Worm (Caenorhabditis elegans) whole organism, young adult: Measurements from ENCODE around the gene let-418.
"Not testable (repeated sequence)": the region's sequence is repeated elsewhere in the genome, so short reads cannot be mapped to it uniquely, and the experiment has no call there.

Experiments
- B0019.2 ChIP-seq: fragments of 200-800 bp; sonication (Bioruptor generic); conservative IDR thresholded peaks from 2 replicates; pipeline ENCODE4 v1.3.6; 2022; ENCODE audit warnings: missing genetic modification reagents, missing genetic modification characterization, missing compliant biosample characterization
- C17E4.6 ChIP-seq: fragments of 200-800 bp; sonication (Bioruptor generic); IDR thresholded peaks from 2 replicates; pipeline ENCODE4 v1.3.6; 2022; ENCODE audit warnings: missing genetic modification reagents, missing genetic modification characterization, missing compliant biosample characterization
- F49E8.2 ChIP-seq: sonication (generic microtip); optimal IDR thresholded peaks from 3 replicates; lab custom pipeline; 2017; ENCODE audit warnings: missing genetic modification characterization, mild to moderate bottlenecking, missing compliant biosample characterization, antibody characterized with exemption, moderate library complexity; ENCODE audit not compliant: insufficient read depth
- K11D2.4 ChIP-seq: fragments of 200-800 bp; sonication (Bioruptor generic); IDR thresholded peaks from 2 replicates; pipeline ENCODE4 v1.3.6; 2022; ENCODE audit warnings: missing genetic modification reagents, missing genetic modification characterization, missing compliant biosample characterization
- Y53F4B.3 ChIP-seq: fragments of 200-800 bp; sonication (Bioruptor generic); IDR thresholded peaks from 2 replicates; pipeline ENCODE4 v1.3.6; 2022; ENCODE audit warnings: missing genetic modification reagents, missing genetic modification characterization, missing compliant biosample characterization
- Y53G8AR.9 ChIP-seq: fragments of 200-800 bp; sonication (Bioruptor generic); conservative IDR thresholded peaks from 2 replicates; pipeline ENCODE4 v1.3.6; 2022; ENCODE audit warnings: missing genetic modification reagents, missing genetic modification characterization, missing compliant biosample characterization
- Y79H2A.3 ChIP-seq: fragments of 200-800 bp; sonication (Bioruptor generic); conservative IDR thresholded peaks from 2 replicates; pipeline ENCODE4 v1.3.6; 2022; ENCODE audit warnings: missing genetic modification reagents, missing genetic modification characterization, missing compliant biosample characterization
- Y95B8A.8 ChIP-seq: fragments of 200-800 bp; sonication (Bioruptor generic); IDR thresholded peaks from 2 replicates; pipeline ENCODE4 v1.3.6; 2022; ENCODE audit warnings: missing genetic modification reagents, missing genetic modification characterization, missing compliant biosample characterization
- aptf-2 ChIP-seq: fragments of 200-800 bp; sonication (Bioruptor generic); conservative IDR thresholded peaks from 2 replicates; pipeline ENCODE4 v1.3.6; 2022; ENCODE audit warnings: missing genetic modification reagents, missing genetic modification characterization, missing compliant biosample characterization
- aptf-3 ChIP-seq: fragments of 200-800 bp; sonication (Bioruptor generic); IDR thresholded peaks from 2 replicates; pipeline ENCODE4 v1.3.6; 2022; ENCODE audit warnings: missing genetic modification characterization, missing compliant biosample characterization
- attf-5 ChIP-seq: fragments of 200-800 bp; sonication (Bioruptor generic); optimal IDR thresholded peaks from 2 replicates; lab custom pipeline; 2018; ENCODE audit warnings: mild to moderate bottlenecking, missing genetic modification characterization, missing compliant biosample characterization
- attf-6 ChIP-seq: fragments of 200-800 bp; sonication (Bioruptor generic); IDR thresholded peaks from 2 replicates; pipeline ENCODE4 v1.3.6; 2022; ENCODE audit warnings: missing genetic modification reagents, missing genetic modification characterization, missing compliant biosample characterization
- bed-2 ChIP-seq: fragments of 200-800 bp; sonication (Bioruptor generic); IDR thresholded peaks from 2 replicates; pipeline ENCODE4 v1.3.6; 2022; ENCODE audit warnings: missing genetic modification reagents, missing genetic modification characterization, missing compliant biosample characterization
- cebp-1 ChIP-seq, 2 experiments: fragments of 200-800 bp in 1 of 2; sonication (Bioruptor generic) in 1 of 2; sonication (generic microtip) in 1 of 2; IDR thresholded peaks in 1 of 2; optimal IDR thresholded peaks in 1 of 2; 2 replicates each; pipeline versions ENCODE4 v1.3.6 to Lab custom; 2017 to 2022; ENCODE audit warnings: missing compliant biosample characterization in 2 of 2, missing genetic modification characterization in 2 of 2, mild to moderate bottlenecking in 1 of 2, missing genetic modification reagents in 1 of 2, moderate library complexity in 1 of 2
- cebp-2 ChIP-seq: fragments of 200-800 bp; sonication (Bioruptor generic); IDR thresholded peaks from 2 replicates; pipeline ENCODE4 v1.3.6; 2022; ENCODE audit warnings: missing genetic modification characterization, missing compliant biosample characterization
- ceh-100 ChIP-seq: fragments of 200-800 bp; sonication (Bioruptor generic); IDR thresholded peaks from 2 replicates; pipeline ENCODE4 v1.3.6; 2022; ENCODE audit warnings: missing genetic modification reagents, missing genetic modification characterization, missing compliant biosample characterization
- ceh-91 ChIP-seq: fragments of 200-800 bp; sonication (Bioruptor generic); IDR thresholded peaks from 2 replicates; pipeline ENCODE4 v1.3.6; 2022; ENCODE audit warnings: missing genetic modification reagents, missing genetic modification characterization, missing compliant biosample characterization
- dox-1 ChIP-seq: fragments of 200-800 bp; sonication (Bioruptor generic); IDR thresholded peaks from 2 replicates; pipeline ENCODE4 v1.3.6; 2022; ENCODE audit warnings: missing genetic modification reagents, missing genetic modification characterization, missing compliant biosample characterization
- dpl-1 ChIP-seq: fragments of 150-350 bp; optimal IDR thresholded peaks from 2 replicates; lab custom pipeline; 2014; ENCODE audit warnings: missing biosample characterization, missing genetic modification reagents, missing genetic modification characterization
- efl-1 ChIP-seq: fragments of 150-350 bp; optimal IDR thresholded peaks from 2 replicates; lab custom pipeline; 2014; ENCODE audit warnings: missing biosample characterization, missing genetic modification reagents, missing genetic modification characterization
- egl-18 ChIP-seq: fragments of 200-800 bp; sonication (Bioruptor generic); IDR thresholded peaks from 2 replicates; pipeline ENCODE4 v1.3.6; 2022; ENCODE audit warnings: missing genetic modification reagents, missing genetic modification characterization, missing compliant biosample characterization
- egl-44 ChIP-seq: fragments of 200-800 bp; sonication (Bioruptor generic); IDR thresholded peaks from 2 replicates; pipeline ENCODE4 v1.3.6; 2022; ENCODE audit warnings: missing genetic modification reagents, missing genetic modification characterization, missing compliant biosample characterization
- hmg-1.2 ChIP-seq: fragments of 200-800 bp; sonication (Bioruptor generic); IDR thresholded peaks from 2 replicates; pipeline ENCODE4 v1.3.6; 2022; ENCODE audit warnings: missing genetic modification reagents, missing genetic modification characterization, missing compliant biosample characterization
- hrde-1 ChIP-seq: sonication (generic microtip); optimal IDR thresholded peaks from 2 replicates; lab custom pipeline; 2016; ENCODE audit warnings: missing genetic modification characterization, mild to moderate bottlenecking, missing compliant biosample characterization, moderate library complexity, missing genotype, missing genetic modification reagents, borderline replicate concordance
- hsf-1 ChIP-seq: fragments of 200-800 bp; sonication (Bioruptor generic); IDR thresholded peaks from 2 replicates; pipeline ENCODE4 v1.3.6; 2022; ENCODE audit warnings: missing genetic modification reagents, missing genetic modification characterization, missing compliant biosample characterization
- lin-26 ChIP-seq: fragments of 200-800 bp; sonication (Bioruptor generic); IDR thresholded peaks from 2 replicates; pipeline ENCODE4 v1.3.6; 2022; ENCODE audit warnings: missing genetic modification reagents, missing genetic modification characterization, missing compliant biosample characterization
- lin-40 ChIP-seq: sonication (generic microtip); optimal IDR thresholded peaks from 2 replicates; lab custom pipeline; 2016; ENCODE audit warnings: missing genetic modification characterization, mild to moderate bottlenecking, missing compliant biosample characterization, missing genotype, missing genetic modification reagents
- lin-54 ChIP-seq: fragments of 200-800 bp; sonication (Bioruptor generic); optimal IDR thresholded peaks from 2 replicates; lab custom pipeline; 2018; ENCODE audit warnings: mild to moderate bottlenecking, missing genetic modification characterization, missing compliant biosample characterization
- lir-1 ChIP-seq: fragments of 200-800 bp; sonication (Bioruptor generic); conservative IDR thresholded peaks from 2 replicates; pipeline ENCODE4 v1.3.6; 2022; ENCODE audit warnings: missing genetic modification reagents, missing genetic modification characterization, missing compliant biosample characterization
- lsl-1 ChIP-seq: fragments of 200-800 bp; sonication (Bioruptor generic); optimal IDR thresholded peaks from 2 replicates; lab custom pipeline; 2018; ENCODE audit warnings: mild to moderate bottlenecking, missing genetic modification characterization, moderate library complexity, missing compliant biosample characterization
- madf-8 ChIP-seq: fragments of 200-800 bp; sonication (Bioruptor generic); conservative IDR thresholded peaks from 2 replicates; pipeline ENCODE4 v1.3.6; 2022; ENCODE audit warnings: missing genetic modification reagents, missing genetic modification characterization, missing compliant biosample characterization
- mcd-1 ChIP-seq: fragments of 200-800 bp; sonication (Bioruptor generic); IDR thresholded peaks from 2 replicates; pipeline ENCODE4 v1.3.6; 2022; ENCODE audit warnings: missing genetic modification reagents, missing genetic modification characterization, missing compliant biosample characterization
- nhr-120 ChIP-seq: fragments of 200-800 bp; sonication (Bioruptor generic); IDR thresholded peaks from 2 replicates; pipeline ENCODE4 v1.3.6; 2022; ENCODE audit warnings: missing genetic modification characterization, missing compliant biosample characterization
- nhr-179 ChIP-seq: sonication (generic microtip); optimal IDR thresholded peaks from 2 replicates; lab custom pipeline; 2016; ENCODE audit warnings: mild to moderate bottlenecking, missing genetic modification characterization, missing compliant biosample characterization
- nhr-80 ChIP-seq: sonication (generic microtip); optimal IDR thresholded peaks from 2 replicates; lab custom pipeline; 2016; ENCODE audit warnings: missing genetic modification characterization, missing compliant biosample characterization
- pbrm-1 ChIP-seq: fragments of 200-800 bp; sonication (Bioruptor generic); IDR thresholded peaks from 2 replicates; pipeline ENCODE4 v1.3.6; 2022; ENCODE audit warnings: missing genetic modification reagents, missing genetic modification characterization, missing compliant biosample characterization
- rcor-1 ChIP-seq: fragments of 200-800 bp; sonication (Bioruptor generic); IDR thresholded peaks from 2 replicates; pipeline ENCODE4 v1.3.6; 2022; ENCODE audit warnings: missing genetic modification reagents, missing genetic modification characterization, missing compliant biosample characterization
- sea-2 ChIP-seq: fragments of 200-800 bp; sonication (Bioruptor generic); IDR thresholded peaks from 2 replicates; pipeline ENCODE4 v1.3.6; 2022; ENCODE audit warnings: missing genetic modification characterization, missing compliant biosample characterization
- snpc-3.4 ChIP-seq: sonication (generic microtip); optimal IDR thresholded peaks from 2 replicates; lab custom pipeline; 2017; ENCODE audit warnings: missing genetic modification characterization, mild to moderate bottlenecking, missing compliant biosample characterization, antibody characterized with exemption, moderate library complexity, missing genotype, missing genetic modification reagents
- snpc-4 ChIP-seq, 5 experiments: fragments of 150-350 bp in 1 of 5; sonication (generic microtip) in 4 of 5; optimal IDR thresholded peaks; 2 replicates each; lab custom pipeline; 2014 to 2018; ENCODE audit warnings: missing genetic modification characterization in 5 of 5, missing biosample characterization in 3 of 5, antibody characterized with exemption in 2 of 5, mild to moderate bottlenecking in 2 of 5, missing compliant biosample characterization in 2 of 5, missing genotype in 2 of 5, moderate library complexity in 2 of 5, missing genetic modification reagents in 1 of 5
- somi-1 ChIP-seq: fragments of 200-800 bp; sonication (Bioruptor generic); optimal IDR thresholded peaks from 2 replicates; lab custom pipeline; 2018; ENCODE audit warnings: mild to moderate bottlenecking, missing genetic modification characterization, missing compliant biosample characterization
- xnd-1 ChIP-seq: sonication (generic microtip); optimal IDR thresholded peaks from 2 replicates; lab custom pipeline; 2016; ENCODE audit warnings: missing genotype, missing genetic modification reagents, missing genetic modification characterization, missing compliant biosample characterization
- ztf-18 ChIP-seq: sonication (generic microtip); optimal IDR thresholded peaks from 2 replicates; lab custom pipeline; 2016; ENCODE audit warnings: missing genotype, mild to moderate bottlenecking, missing genetic modification characterization, missing compliant biosample characterization
- ztf-6 ChIP-seq: fragments of 200-800 bp; sonication (Bioruptor generic); IDR thresholded peaks from 2 replicates; pipeline ENCODE4 v1.3.6; 2022; ENCODE audit warnings: missing genetic modification reagents, missing genetic modification characterization, missing compliant biosample characterization

The let-418 gene

ce11 chrV:5826592-5826991 lies at the start of gene let-418:
Gene let-418, plus strand, starts transcription at chrV:5826833.
- TF ChIP-seq dpl-1 (GFP tag; lab: Kevin White, UChicago) = no peak
- TF ChIP-seq lin-26 = no peak
- TF ChIP-seq C17E4.6 = no peak
- TF ChIP-seq aptf-3 (GFP tag; lab: Robert Waterston, UW) = no peak
- no peak for TF ChIP-seq nhr-179 (tag; lab: Kevin White, UChicago)
- TF ChIP-seq nhr-120 (GFP tag; lab: Robert Waterston, UW) = no peak
- TF ChIP-seq attf-6 (GFP tag; lab: Robert Waterston, UW) = no peak
- no peak for TF ChIP-seq somi-1 (GFP tag; lab: Kevin White, UChicago)
- no peak for TF ChIP-seq hrde-1 (tag; lab: Kevin White, UChicago)
- no peak for TF ChIP-seq F49E8.2 (tag; lab: Kevin White, UChicago)
- no peak for TF ChIP-seq Y53G8AR.9 (GFP tag; lab: Robert Waterston, UW)
- no peak for TF ChIP-seq lin-40

- peak; percentile 86 for TF ChIP-seq lin-26
- TF ChIP-seq lir-1 (GFP tag; lab: Robert Waterston, UW) = 0 out of 2 replicates have a peak, but pooled peaks have one; percentile 12
- peak; percentile 93 for TF ChIP-seq ceh-91 (GFP tag; lab: Robert Waterston, UW)
- TF ChIP-seq attf-5 = peak; percentile 37
- TF ChIP-seq attf-6 (GFP tag; lab: Robert Waterston, UW) = peak; percentile 77
- TF ChIP-seq Y95B8A.8 (GFP tag; lab: Robert Waterston, UW) = peak; percentile 95
- peak; percentile 94 for TF ChIP-seq rcor-1 (GFP tag; lab: Robert Waterston, UW)
- TF ChIP-seq cebp-1 (GFP tag; IDR thresholded peaks at IDR 0.05; lab: Robert Waterston, UW) = peak; percentile 88
- TF ChIP-seq cebp-1 (tag; optimal IDR thresholded peaks at IDR 0.05; lab: Kevin White, UChicago) = peak; percentile 52
- peak; percentile 56 for TF ChIP-seq F49E8.2 (tag; lab: Kevin White, UChicago)
- TF ChIP-seq efl-1 = peak; percentile 63
- peak; percentile 94 for TF ChIP-seq Y53G8AR.9 (GFP tag; lab: Robert Waterston, UW)
- TF ChIP-seq pbrm-1 (GFP tag; lab: Robert Waterston, UW) = peak; percentile 94
- peak; percentile 96 for TF ChIP-seq ceh-100 (GFP tag; lab: Robert Waterston, UW)
- TF ChIP-seq cebp-2 (GFP tag; lab: Robert Waterston, UW) = peak; percentile 84; the same call in 1 of the 2 replicates
- TF ChIP-seq nhr-80 (tag; lab: Kevin White, UChicago) = peak; percentile 19
- TF ChIP-seq aptf-2 (GFP tag; lab: Robert Waterston, UW) = peak; percentile 65; the same call in 1 of the 2 replicates
- 0 out of 2 replicates have a peak, but pooled peaks have one; percentile 73 for TF ChIP-seq egl-18
- peak; percentile 98 for TF ChIP-seq dox-1 (GFP tag; lab: Robert Waterston, UW)
- peak; percentile 86 for TF ChIP-seq madf-8 (GFP tag; lab: Robert Waterston, UW)
- 0 out of 2 replicates have a peak, but pooled peaks have one; percentile 25 for TF ChIP-seq sea-2 (GFP tag; lab: Robert Waterston, UW)
- peak; percentile 56 for TF ChIP-seq lin-54
- peak; percentile 47 for TF ChIP-seq dpl-1 (GFP tag; lab: Kevin White, UChicago)
- peak; percentile 28 for TF ChIP-seq ztf-18 (tag; lab: Kevin White, UChicago)
- peak; percentile 43 for TF ChIP-seq lin-40
- peak; percentile 88 for TF ChIP-seq B0019.2 (GFP tag; lab: Robert Waterston, UW)
- TF ChIP-seq Y79H2A.3 = peak; percentile 88
- peak; percentile 85 for TF ChIP-seq egl-44 (GFP tag; lab: Robert Waterston, UW)
- peak; percentile 96 for TF ChIP-seq hmg-1.2 (GFP tag; lab: Robert Waterston, UW)
- TF ChIP-seq C17E4.6 = peak; percentile 89
- TF ChIP-seq Y53F4B.3 = peak; percentile 77
- TF ChIP-seq mcd-1 = peak; percentile 98
- TF ChIP-seq bed-2 = peak; percentile 82
- TF ChIP-seq lsl-1 (GFP tag; lab: Kevin White, UChicago) = peak; percentile 64
- TF ChIP-seq xnd-1 (tag; lab: Kevin White, UChicago) = peak; percentile 45
- TF ChIP-seq K11D2.4 = peak; percentile 83
- TF ChIP-seq hsf-1 (GFP tag; lab: Robert Waterston, UW) = peak; percentile 78
- TF ChIP-seq snpc-3.4 = peak; percentile 29
- TF ChIP-seq ztf-6 = peak; percentile 85
- not testable (repeated sequence) for TF ChIP-seq snpc-4 (GFP tag; optimal IDR thresholded peaks at IDR 0.05; lab: Kevin White, UChicago)
- TF ChIP-seq snpc-4 (tag; optimal IDR thresholded peaks at IDR 0.05; lab: Kevin White, UChicago) = peak in 3 of 4 experiments; percentile 15 to 37 (median 26)
Observed at ce11 chrV:5776941-5777340, 49.7 kb upstream of the let-418 start, which contains the start of gene F44E7.4. Gene F44E7.4, minus strand, starts transcription at chrV:5776953.
